Fruit fly (Drosophila melanogaster): Measurements from ENCODE around the gene Fnta.

DNA sequence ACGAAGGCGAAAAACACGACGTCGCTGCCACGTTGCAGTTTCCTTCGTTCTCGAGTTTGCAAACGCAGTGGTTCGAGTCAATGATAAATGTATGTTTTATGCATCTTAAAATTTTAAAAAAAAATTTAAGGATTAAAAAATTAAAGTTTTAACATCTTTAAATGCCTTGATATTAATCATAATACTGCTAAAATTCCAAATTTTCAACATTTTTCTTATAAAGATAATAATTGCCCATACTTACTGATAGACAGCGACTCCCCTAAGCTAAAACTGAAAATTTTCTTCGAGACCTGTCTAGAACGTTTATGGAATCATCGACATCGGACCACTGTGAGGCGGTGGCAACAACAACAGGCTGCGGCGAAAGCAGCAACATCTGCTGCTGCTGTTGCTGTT, 9.2 kb downstream of the Fnta start:
- TF ChIP-seq CG4318 (GFP tag; optimal IDR thresholded peaks at IDR 0.05) = peak; percentile 57
- TF ChIP-seq Sox15 (GFP tag; optimal IDR thresholded peaks at IDR 0.05) = peak; percentile 61
- peak; percentile 81 for TF ChIP-seq CG16779 (tag; optimal IDR thresholded peaks at IDR 0.05)
- TF ChIP-seq CG3032 (tag; optimal IDR thresholded peaks at IDR 0.05) = peak; percentile 91
- TF ChIP-seq CG15336 (GFP tag; IDR thresholded peaks at IDR 0.05) = peak; percentile 53
- TF ChIP-seq CG11294 (GFP tag; IDR thresholded peaks at IDR 0.05) = peak; percentile 27; the same call in 1 of the 2 replicates
- peak; percentile 82 for TF ChIP-seq CG10669 (GFP tag; optimal IDR thresholded peaks at IDR 0.05)
- TF ChIP-seq Eip75B (GFP tag; optimal IDR thresholded peaks at IDR 0.05) = peak; percentile 79
- TF ChIP-seq acj6 (GFP tag; optimal IDR thresholded peaks at IDR 0.05) = peak; percentile 60
- TF ChIP-seq esn (GFP tag; optimal IDR thresholded peaks at IDR 0.05) = peak; percentile 70
- TF ChIP-seq CG3919 (GFP tag; optimal IDR thresholded peaks at IDR 0.05) = peak; percentile 74
- peak; percentile 52 to 70 for TF ChIP-seq salr (GFP tag; optimal IDR thresholded peaks at IDR 0.05)
- peak; percentile 79 for TF ChIP-seq CG11762 (GFP tag; optimal IDR thresholded peaks at IDR 0.05; ENCODE audit: insufficient read depth)
- TF ChIP-seq Met (GFP tag; optimal IDR thresholded peaks at IDR 0.05) = peak; percentile 72
